Fruit fly (Drosophila melanogaster) S2 (cell line): ENCODE measurements around the gene Phlpp.

ENCODE experiments used
- CG8478 ChIP-seq: fragments of >200 bp; optimal IDR thresholded peaks from 2 replicates; lab custom pipeline; 2018
- CTCF ChIP-seq, 2 experiments: fragments of >200 bp; optimal IDR thresholded peaks; 2 replicates each; lab custom pipeline; 2018

dm6 chr2L:19064706-19065105 is 5.8 kb downstream of the Phlpp start, which contains the start of gene CG17343:
- TF ChIP-seq CG8478 (lab: Kevin White, UChicago) (no peak), CTCF (optimal IDR thresholded peaks at IDR 0.05; lab: Kevin White, UChicago) (no peak)
